Fruit fly (Drosophila melanogaster) whole organism, embryonic: ENCODE results near the gene CG42809.
A peak's percentile ranks its signal among the peaks of the same experiment; 100 is the strongest.

Experiments
- Antp ChIP-seq: fragments of 200-800 bp; sonication (Bioruptor generic); optimal IDR thresholded peaks from 3 replicates; lab custom pipeline; 2016; ENCODE audit warnings: missing biosample characterization, missing genetic modification characterization
- Atf6 ChIP-seq: fragments of 200-800 bp; sonication (Bioruptor generic); IDR thresholded peaks from 2 replicates; pipeline ENCODE4 v1.3.6; 2022; ENCODE audit warnings: missing biosample characterization, missing genetic modification characterization
- CG1024 ChIP-seq: fragments of 200-800 bp; sonication (Bioruptor generic); IDR thresholded peaks from 2 replicates; pipeline ENCODE4 v1.3.6; 2022; ENCODE audit warnings: missing biosample characterization, missing genetic modification characterization
- CG12236 ChIP-seq: fragments of 200-800 bp; sonication (Bioruptor generic); optimal IDR thresholded peaks from 2 replicates; lab custom pipeline; 2016; ENCODE audit warnings: missing biosample characterization, missing genetic modification characterization
- CG12391 ChIP-seq: fragments of 200-800 bp; sonication (Bioruptor generic); optimal IDR thresholded peaks from 3 replicates; lab custom pipeline; 2018; ENCODE audit warnings: missing biosample characterization, mild to moderate bottlenecking, missing genetic modification characterization, moderate library complexity
- CG14014 ChIP-seq: fragments of 200-800 bp; sonication (Bioruptor generic); IDR thresholded peaks from 2 replicates; pipeline ENCODE4 v1.3.6; 2022; ENCODE audit warnings: missing biosample characterization, missing genetic modification characterization
- CG16815 ChIP-seq: fragments of 200-800 bp; sonication (Bioruptor generic); optimal IDR thresholded peaks from 3 replicates; lab custom pipeline; 2017; ENCODE audit warnings: missing biosample characterization, mild to moderate bottlenecking, missing genetic modification characterization
- CG18011 ChIP-seq: fragments of 200-800 bp; sonication (Bioruptor generic); optimal IDR thresholded peaks from 2 replicates; lab custom pipeline; 2017; ENCODE audit warnings: missing biosample characterization, missing genetic modification characterization, mild to moderate bottlenecking, moderate library complexity, missing genotype
- CG1832 ChIP-seq: fragments of 200-800 bp; sonication (Bioruptor generic); optimal IDR thresholded peaks from 2 replicates; lab custom pipeline; 2017; ENCODE audit warnings: missing biosample characterization, mild to moderate bottlenecking, missing genetic modification characterization, inconsistent platforms
- CG2129 ChIP-seq: fragments of 200-800 bp; sonication (Bioruptor generic); IDR thresholded peaks from 2 replicates; pipeline ENCODE4 v1.3.6; 2022; ENCODE audit warnings: missing biosample characterization, missing genetic modification characterization; ENCODE audit not compliant: partially characterized antibody
- CG2889 ChIP-seq: fragments of 200-800 bp; sonication (Bioruptor generic); IDR thresholded peaks from 3 replicates; pipeline ENCODE4 v1.3.6; 2022; ENCODE audit warnings: missing biosample characterization, missing genetic modification characterization
- CG3995 ChIP-seq: fragments of 200-800 bp; sonication (Bioruptor generic); optimal IDR thresholded peaks from 3 replicates; lab custom pipeline; 2016; ENCODE audit warnings: missing biosample characterization, missing genetic modification characterization
- CG4424 ChIP-seq: fragments of 200-800 bp; sonication (Bioruptor generic); optimal IDR thresholded peaks from 3 replicates; lab custom pipeline; 2016; ENCODE audit warnings: missing biosample characterization, missing genetic modification characterization
- CG6813 ChIP-seq: fragments of 200-800 bp; sonication (Bioruptor generic); optimal IDR thresholded peaks from 2 replicates; lab custom pipeline; 2017; ENCODE audit warnings: missing biosample characterization, missing genetic modification characterization, mild to moderate bottlenecking, moderate library complexity, missing genetic modification reagents
- CG8478 ChIP-seq: fragments of >200 bp; optimal IDR thresholded peaks from 2 replicates; lab custom pipeline; 2018
- CrebB ChIP-seq: fragments of 200-800 bp; sonication (Bioruptor generic); optimal IDR thresholded peaks from 3 replicates; lab custom pipeline; 2018; ENCODE audit warnings: missing biosample characterization, mild to moderate bottlenecking, missing genetic modification characterization
- Dll ChIP-seq: fragments of 200-800 bp; sonication (Bioruptor generic); IDR thresholded peaks from 4 replicates; pipeline ENCODE4 v1.3.6; 2022; ENCODE audit warnings: missing biosample characterization, missing genetic modification characterization; ENCODE audit not compliant: partially characterized antibody
- Dref ChIP-seq: fragments of 200-800 bp; sonication (Bioruptor generic); IDR thresholded peaks from 2 replicates; pipeline ENCODE4 v1.3.6; 2022; ENCODE audit warnings: missing biosample characterization, missing genetic modification characterization
- Eip74EF ChIP-seq, 2 experiments: fragments of 200-800 bp in 1 of 2; fragments of >200 bp in 1 of 2; sonication (Bioruptor generic) in 1 of 2; optimal IDR thresholded peaks; 2 replicates each; lab custom pipeline; 2017 to 2019; ENCODE audit warnings: missing biosample characterization in 2 of 2, missing genetic modification characterization in 2 of 2, mild to moderate bottlenecking in 1 of 2, moderate library complexity in 1 of 2
- Ets97D ChIP-seq: fragments of 200-800 bp; sonication (Bioruptor generic); optimal IDR thresholded peaks from 3 replicates; lab custom pipeline; 2016; ENCODE audit warnings: missing biosample characterization, missing genetic modification characterization
- Gug ChIP-seq: fragments of 200-800 bp; sonication (Bioruptor generic); IDR thresholded peaks from 4 replicates; pipeline ENCODE4 v1.3.6; 2022; ENCODE audit warnings: missing biosample characterization, missing genetic modification characterization
- HHEX ChIP-seq: fragments of 200-800 bp; sonication (Bioruptor generic); optimal IDR thresholded peaks from 3 replicates; lab custom pipeline; 2017; ENCODE audit warnings: missing biosample characterization, mild to moderate bottlenecking, missing genetic modification characterization, missing genetic modification reagents
- HLH3B ChIP-seq: fragments of 200-800 bp; sonication (Bioruptor generic); IDR thresholded peaks from 2 replicates; pipeline ENCODE4 v1.3.6; 2022; ENCODE audit warnings: missing biosample characterization, missing genetic modification characterization
- Hand ChIP-seq: fragments of 200-800 bp; sonication (Bioruptor generic); optimal IDR thresholded peaks from 2 replicates; lab custom pipeline; 2017; ENCODE audit warnings: mild to moderate bottlenecking, missing biosample characterization, missing genetic modification reagents, missing genetic modification characterization
- Jarid2 ChIP-seq: fragments of 200-800 bp; sonication (Bioruptor generic); optimal IDR thresholded peaks from 3 replicates; lab custom pipeline; 2017; ENCODE audit warnings: mild to moderate bottlenecking, missing biosample characterization, missing genetic modification reagents, missing genetic modification characterization
- Ptx1 ChIP-seq: fragments of 200-800 bp; sonication (Bioruptor generic); IDR thresholded peaks from 2 replicates; pipeline ENCODE4 v1.3.6; 2022; ENCODE audit warnings: missing biosample characterization, missing genetic modification characterization
- Six4 ChIP-seq: fragments of 200-800 bp; sonication (Bioruptor generic); optimal IDR thresholded peaks from 2 replicates; lab custom pipeline; 2016; ENCODE audit warnings: missing biosample characterization, missing genetic modification characterization
- Spps ChIP-seq: fragments of 200-800 bp; sonication (Bioruptor generic); optimal IDR thresholded peaks from 2 replicates; lab custom pipeline; 2018; ENCODE audit warnings: missing biosample characterization, mild to moderate bottlenecking, missing genetic modification characterization
- cato ChIP-seq: fragments of 200-800 bp; sonication (Bioruptor generic); optimal IDR thresholded peaks from 2 replicates; lab custom pipeline; 2016; ENCODE audit warnings: missing biosample characterization, missing genetic modification characterization, borderline replicate concordance
- dm ChIP-seq: fragments of 200-800 bp; sonication (Bioruptor generic); optimal IDR thresholded peaks from 3 replicates; lab custom pipeline; 2016; ENCODE audit warnings: missing biosample characterization, missing genetic modification characterization
- dpn ChIP-seq, 2 experiments: fragments of 200-800 bp; sonication (Bioruptor generic); optimal IDR thresholded peaks; 3 replicates each; lab custom pipeline; 2016; ENCODE audit warnings: missing biosample characterization in 2 of 2, missing genetic modification characterization in 2 of 2
- esg ChIP-seq: fragments of 200-800 bp; sonication (Bioruptor generic); conservative IDR thresholded peaks from 2 replicates; pipeline ENCODE4 v1.3.6; 2022; ENCODE audit warnings: missing biosample characterization, missing genetic modification characterization
- fd3F ChIP-seq: fragments of 200-800 bp; sonication (Bioruptor generic); optimal IDR thresholded peaks from 2 replicates; lab custom pipeline; 2018; ENCODE audit warnings: missing biosample characterization, mild to moderate bottlenecking, missing genetic modification characterization, moderate library complexity
- ham ChIP-seq: fragments of 200-800 bp; sonication (Bioruptor generic); IDR thresholded peaks from 2 replicates; pipeline ENCODE4 v1.3.6; 2022; ENCODE audit warnings: missing biosample characterization, missing genetic modification characterization
- jigr1 ChIP-seq: fragments of 200-800 bp; sonication (Bioruptor generic); IDR thresholded peaks from 3 replicates; pipeline ENCODE4 v1.3.6; 2022; ENCODE audit warnings: missing biosample characterization, missing genetic modification characterization
- lbe ChIP-seq: fragments of 200-800 bp; sonication (Bioruptor generic); optimal IDR thresholded peaks from 2 replicates; lab custom pipeline; 2016; ENCODE audit warnings: missing biosample characterization, mild to moderate bottlenecking, missing genetic modification characterization
- onecut ChIP-seq: fragments of 200-800 bp; sonication (Bioruptor generic); IDR thresholded peaks from 2 replicates; pipeline ENCODE4 v1.3.6; 2022; ENCODE audit warnings: missing biosample characterization, missing genetic modification characterization
- pnt ChIP-seq: fragments of 200-800 bp; sonication (Bioruptor generic); optimal IDR thresholded peaks from 3 replicates; lab custom pipeline; 2016; ENCODE audit warnings: missing biosample characterization, missing genetic modification characterization
- prd ChIP-seq, 3 experiments: fragments of >200 bp in 2 of 3; fragments of 200-800 bp in 1 of 3; sonication (Bioruptor generic) in 1 of 3; optimal IDR thresholded peaks in 2 of 3; IDR thresholded peaks in 1 of 3; 2 replicates in 2 of 3; 3 replicates in 1 of 3; pipeline versions ENCODE4 v1.3.6 to Lab custom; 2017 to 2022; ENCODE audit warnings: missing biosample characterization in 1 of 3, missing genetic modification characterization in 1 of 3
- scrt ChIP-seq: fragments of 200-800 bp; sonication (Bioruptor generic); optimal IDR thresholded peaks from 2 replicates; lab custom pipeline; 2018; ENCODE audit warnings: missing biosample characterization, mild to moderate bottlenecking, missing genetic modification characterization, moderate library complexity
- shn ChIP-seq: fragments of 200-800 bp; sonication (Bioruptor generic); optimal IDR thresholded peaks from 3 replicates; lab custom pipeline; 2016; ENCODE audit warnings: missing biosample characterization, missing genetic modification characterization
- so ChIP-seq: fragments of 200-800 bp; sonication (Bioruptor generic); IDR thresholded peaks from 3 replicates; pipeline ENCODE4 v1.3.6; 2022; ENCODE audit warnings: missing biosample characterization, missing genetic modification characterization
- sob ChIP-seq: fragments of 200-800 bp; sonication (Bioruptor generic); IDR thresholded peaks from 2 replicates; pipeline ENCODE4 v1.3.6; 2022; ENCODE audit warnings: missing biosample characterization, missing genetic modification characterization
- tap ChIP-seq: fragments of 200-800 bp; optimal IDR thresholded peaks from 3 replicates; lab custom pipeline; 2019; ENCODE audit warnings: missing biosample characterization, mild to moderate bottlenecking, missing genetic modification characterization, moderate library complexity
- tgo ChIP-seq: fragments of 200-800 bp; sonication (Bioruptor generic); IDR thresholded peaks from 3 replicates; pipeline ENCODE4 v1.3.6; 2022; ENCODE audit warnings: missing biosample characterization, missing genetic modification characterization
- ttk ChIP-seq: fragments of 200-800 bp; sonication (Bioruptor generic); IDR thresholded peaks from 2 replicates; pipeline ENCODE4 v2.1.2; 2022; ENCODE audit warnings: missing biosample characterization, missing genetic modification characterization
- zen ChIP-seq: fragments of 200-800 bp; sonication (Bioruptor generic); optimal IDR thresholded peaks from 3 replicates; lab custom pipeline; 2018; ENCODE audit warnings: missing biosample characterization, mild to moderate bottlenecking, missing genetic modification characterization, moderate library complexity
- zf30C ChIP-seq: fragments of 200-800 bp; sonication (Bioruptor generic); optimal IDR thresholded peaks from 3 replicates; lab custom pipeline; 2018; ENCODE audit warnings: missing biosample characterization, mild to moderate bottlenecking, missing genetic modification characterization

CG42809 gene

dm6 chr2L:13414525-13415481 lies 42.5 kb upstream of the CG42809 start, which contains the start of the genes CG16956, CG42784 and CG43850 (continued):
- TF ChIP-seq cato (GFP tag; lab: Kevin White, UChicago) (no peak), CG8478 (no peak), CG12236 (GFP tag; lab: Kevin White, UChicago) (no peak), CG2129 (GFP tag; lab: Robert Waterston, UW) (no peak), CG12391 (tag; lab: Kevin White, UChicago) (no peak), CG1832 (GFP tag; lab: Kevin White, UChicago) (no peak), Six4 (GFP tag; lab: Kevin White, UChicago) (no peak), onecut (GFP tag; lab: Robert Waterston, UW) (peak; percentile 59), CG14014 (no peak), CG6813 (GFP tag; lab: Kevin White, UChicago) (peak; percentile 85), CG2889 (no peak), dpn (GFP tag; optimal IDR thresholded peaks at IDR 0.05; lab: Kevin White, UChicago) (peak in 1 of 2 experiments; percentile 1), CG4424 (GFP tag; lab: Kevin White, UChicago) (no peak), fd3F (GFP tag; lab: Kevin White, UChicago) (peak; percentile 59), jigr1 (GFP tag; lab: Robert Waterston, UW) (no peak), Ets97D (peak; percentile 97), Dref (GFP tag; lab: Robert Waterston, UW) (no peak), lbe (GFP tag; lab: Kevin White, UChicago) (no peak), Hand (GFP tag; lab: Kevin White, UChicago) (peak; percentile 88), Jarid2 (GFP tag; lab: Kevin White, UChicago) (peak; percentile 17), CG18011 (GFP tag; lab: Kevin White, UChicago) (peak; percentile 13), dm (no peak), shn (no peak), CrebB (peak; percentile 85), ttk (GFP tag; lab: Robert Waterston, UW) (peak; percentile 41; the same call in 1 of the 2 replicates), pnt (no peak), prd (optimal IDR thresholded peaks at IDR 0.05; lab: Kevin White, UChicago) (no peak), prd (GFP tag; IDR thresholded peaks at IDR 0.05; lab: Robert Waterston, UW) (no peak), Antp (GFP tag; lab: Kevin White, UChicago) (no peak), so (GFP tag; lab: Robert Waterston, UW) (0 out of 3 replicates have a peak, but pooled peaks have one; percentile 60), CG16815 (no peak), tgo (no peak; the same call in 2 of the 3 replicates), Dll (no peak), Atf6 (GFP tag; lab: Robert Waterston, UW) (peak; percentile 64), Spps (tag; lab: Kevin White, UChicago) (no peak), CG1024 (GFP tag; lab: Robert Waterston, UW) (no peak), HLH3B (GFP tag; lab: Robert Waterston, UW) (no peak; the same call in 1 of the 2 replicates), zf30C (no peak), Eip74EF (GFP tag; optimal IDR thresholded peaks at IDR 0.05; lab: Kevin White, UChicago) (no peak), sob (GFP tag; lab: Robert Waterston, UW) (0 out of 2 replicates have a peak, but pooled peaks have one; percentile 45), Gug (GFP tag; lab: Robert Waterston, UW) (no peak), scrt (GFP tag; lab: Kevin White, UChicago) (peak; percentile 78), zen (no peak), tap (tag; lab: Kevin White, UChicago) (peak; percentile 30), ham (GFP tag; lab: Robert Waterston, UW) (no peak), HHEX (peak; percentile 78), esg (GFP tag; lab: Robert Waterston, UW) (no peak), CG3995 (GFP tag; lab: Kevin White, UChicago) (no peak), Ptx1 (GFP tag; lab: Robert Waterston, UW) (no peak)
